Fruit fly (Drosophila melanogaster): ENCODE data around the gene pes.

DNA sequence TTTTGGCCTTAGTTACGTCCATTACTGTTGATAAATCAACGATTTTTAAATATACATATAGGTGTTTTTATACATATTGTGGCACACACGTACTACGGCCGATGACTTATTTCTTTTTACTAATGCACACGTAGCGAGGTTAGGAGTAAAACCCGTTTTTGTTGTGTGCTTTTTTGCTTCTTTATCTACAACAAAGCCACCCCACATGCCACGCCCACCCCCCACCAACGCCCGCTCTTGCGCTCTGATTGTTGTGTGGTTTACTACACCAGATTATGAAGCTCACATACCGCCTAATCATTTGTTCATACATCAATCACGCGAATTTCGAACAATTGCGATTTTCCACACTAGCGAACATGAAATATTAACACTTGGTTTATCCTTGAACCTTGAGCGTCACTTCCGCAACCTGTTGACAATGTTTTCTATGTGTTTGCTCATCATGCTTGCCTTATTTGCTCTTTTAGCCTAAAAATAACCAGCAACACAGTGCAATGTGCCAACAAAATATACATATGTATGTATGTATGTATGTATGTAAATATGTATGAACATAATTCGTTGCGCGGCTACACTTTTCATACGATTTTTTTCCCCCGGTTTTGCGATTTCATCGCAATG lies 810 bp downstream of the pes start:
- TF ChIP-seq usp (GFP tag; optimal IDR thresholded peaks at IDR 0.05) (no peak), ey (GFP tag; optimal IDR thresholded peaks at IDR 0.05) (no peak)

Measured in whole organism, wandering third instar larva.